Worm (Caenorhabditis elegans): ENCODE measurements around the gene denn-4.

Gene denn-4

DNA sequence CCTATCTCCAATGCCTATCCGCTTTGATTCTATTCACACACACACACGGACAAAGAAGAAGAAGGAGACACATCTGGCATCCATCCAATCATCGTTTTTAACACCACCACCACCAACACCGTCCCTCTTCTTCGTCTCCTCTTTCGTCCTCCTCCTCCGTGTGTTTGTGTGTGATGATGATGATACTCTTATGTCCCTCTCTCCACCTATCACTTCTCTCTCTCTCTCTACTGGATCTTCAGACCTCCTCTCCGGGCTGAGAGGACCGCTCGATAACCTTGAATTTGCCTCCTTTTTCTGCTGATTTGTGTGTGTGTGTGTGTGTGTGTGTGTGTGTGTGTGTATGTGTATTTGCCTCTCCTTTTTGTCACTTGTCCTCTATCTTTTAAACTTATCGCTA lies 22.8 kb upstream of the denn-4 start (continued):
- TF ChIP-seq ztf-11 (tag; optimal IDR thresholded peaks at IDR 0.05) (no peak), unc-98 (GFP tag; IDR thresholded peaks at IDR 0.05) (no peak), F16B12.6 (tag; optimal IDR thresholded peaks at IDR 0.05) (no peak), blmp-1 (tag; optimal IDR thresholded peaks at IDR 0.05) (peak; percentile 1), nhr-76 (tag; optimal IDR thresholded peaks at IDR 0.05) (no peak), ceh-63 (GFP tag; optimal IDR thresholded peaks at IDR 0.05) (no peak), ama-1 (optimal IDR thresholded peaks at IDR 0.05) (no peak), sox-4 (tag; optimal IDR thresholded peaks at IDR 0.05) (no peak), dpl-1 (GFP tag; optimal IDR thresholded peaks at IDR 0.05) (no peak), nhr-77 (tag; optimal IDR thresholded peaks at IDR 0.05) (no peak), pqm-1 (tag; optimal IDR thresholded peaks at IDR 0.05) (no peak)

DNA sequence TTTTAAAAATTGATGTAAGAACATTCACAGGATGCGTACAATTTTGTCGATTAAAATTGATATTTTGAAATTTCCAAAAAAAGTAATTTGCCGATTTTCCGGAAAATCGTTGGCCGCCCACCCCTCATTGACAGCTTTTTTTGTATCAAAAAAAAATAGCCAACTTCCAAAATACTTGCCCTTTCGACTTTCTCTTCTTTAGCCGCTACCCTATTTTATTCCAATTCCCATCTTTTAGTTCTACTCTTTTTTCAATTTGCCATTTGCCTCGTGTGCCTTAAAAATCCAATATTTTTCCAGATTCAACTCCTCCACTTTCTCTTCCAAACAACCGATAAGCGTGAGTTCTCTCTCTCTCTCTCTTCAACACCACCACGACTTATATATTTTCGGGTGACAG lies 21.8 kb upstream of the denn-4 start, which contains the start of gene egl-18:
TSS of gene egl-18 (plus strand) at position 301 of the 400 bp plus-strand sequence.
- TF ChIP-seq fkh-10 (GFP tag; optimal IDR thresholded peaks at IDR 0.05): no peak
- TF ChIP-seq unc-62 (GFP tag; optimal IDR thresholded peaks at IDR 0.05): no peak
- TF ChIP-seq ceh-8 (GFP tag; optimal IDR thresholded peaks at IDR 0.05): no peak
- no peak for TF ChIP-seq aha-1 (tag; optimal IDR thresholded peaks at IDR 0.05)
- no peak for TF ChIP-seq unc-30 (tag; optimal IDR thresholded peaks at IDR 0.05)
- no peak for TF ChIP-seq ceh-63 (GFP tag; optimal IDR thresholded peaks at IDR 0.05)
- no peak for TF ChIP-seq lin-13 (GFP tag; optimal IDR thresholded peaks at IDR 0.05)
- no peak for TF ChIP-seq elt-3 (tag; optimal IDR thresholded peaks at IDR 0.05)

DNA sequence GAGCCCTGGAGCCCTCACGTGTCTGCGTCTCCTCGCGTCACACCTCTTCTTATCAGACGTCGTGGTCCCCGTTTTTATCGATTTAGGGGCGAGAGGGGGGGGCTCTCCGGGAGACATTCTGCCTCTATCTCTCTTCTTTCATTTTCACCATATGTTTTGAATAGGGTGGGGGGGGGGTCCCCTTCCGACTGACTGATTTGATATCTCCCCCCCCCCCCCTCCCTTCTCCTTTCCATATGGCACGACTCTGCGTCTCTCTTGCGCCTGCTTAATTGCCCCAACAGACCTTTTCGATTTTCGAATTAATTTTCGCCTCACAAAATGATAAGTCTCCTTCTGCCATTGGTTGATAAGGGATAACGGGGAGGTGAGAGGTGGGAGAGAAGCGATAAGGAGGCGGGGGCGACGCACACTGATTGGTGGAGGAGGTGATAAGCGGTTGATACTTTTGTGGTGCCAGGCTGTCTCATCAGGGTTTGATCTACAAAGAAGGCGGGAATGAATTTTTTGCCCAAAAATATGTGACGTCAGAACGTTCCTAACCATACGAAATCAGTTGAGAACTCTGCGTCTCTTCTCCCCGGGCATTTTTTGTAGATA lies 19.6 kb upstream of the denn-4 start:
- TF ChIP-seq fkh-4 (tag; optimal IDR thresholded peaks at IDR 0.05; ENCODE audit: borderline replicate concordance): peak; percentile 79
- no peak for TF ChIP-seq unc-86 (tag; optimal IDR thresholded peaks at IDR 0.05)
- no peak for TF ChIP-seq snpc-4 (tag; optimal IDR thresholded peaks at IDR 0.05)
- no peak for TF ChIP-seq efl-1 (optimal IDR thresholded peaks at IDR 0.05)
- peak in 1 of 2 experiments; percentile 90 for TF ChIP-seq efl-1 (GFP tag; optimal IDR thresholded peaks at IDR 0.05 in 1 of 2)
- TF ChIP-seq nhr-12 (tag; optimal IDR thresholded peaks at IDR 0.05): no peak
- TF ChIP-seq rnt-1 (tag; optimal IDR thresholded peaks at IDR 0.05): peak; percentile 25
- TF ChIP-seq tbx-2 (tag; optimal IDR thresholded peaks at IDR 0.05): no peak
- peak; percentile 38 for TF ChIP-seq lin-14 (GFP tag; optimal IDR thresholded peaks at IDR 0.05)
- no peak for TF ChIP-seq nhr-11 (tag; optimal IDR thresholded peaks at IDR 0.05)
- TF ChIP-seq elt-2 (tag; optimal IDR thresholded peaks at IDR 0.05): peak; percentile 8
- no peak for TF ChIP-seq nhr-90 (tag; optimal IDR thresholded peaks at IDR 0.05; ENCODE audit: poor library complexity)
- no peak for TF ChIP-seq nhr-20 (tag; optimal IDR thresholded peaks at IDR 0.05)
- TF ChIP-seq dsc-1 (tag; optimal IDR thresholded peaks at IDR 0.05): peak; percentile 71
- TF ChIP-seq nhr-85 (tag): peak; percentile 43
- peak in 1 of 2 experiments; percentile 25 for TF ChIP-seq lin-35 (GFP tag; optimal IDR thresholded peaks at IDR 0.05)
- peak in 1 of 6 experiments; percentile 48 for TF ChIP-seq elt-3 (tag; optimal IDR thresholded peaks at IDR 0.05)
- TF ChIP-seq lsy-2 (tag; optimal IDR thresholded peaks at IDR 0.05): peak; percentile 57 to 73

DNA sequence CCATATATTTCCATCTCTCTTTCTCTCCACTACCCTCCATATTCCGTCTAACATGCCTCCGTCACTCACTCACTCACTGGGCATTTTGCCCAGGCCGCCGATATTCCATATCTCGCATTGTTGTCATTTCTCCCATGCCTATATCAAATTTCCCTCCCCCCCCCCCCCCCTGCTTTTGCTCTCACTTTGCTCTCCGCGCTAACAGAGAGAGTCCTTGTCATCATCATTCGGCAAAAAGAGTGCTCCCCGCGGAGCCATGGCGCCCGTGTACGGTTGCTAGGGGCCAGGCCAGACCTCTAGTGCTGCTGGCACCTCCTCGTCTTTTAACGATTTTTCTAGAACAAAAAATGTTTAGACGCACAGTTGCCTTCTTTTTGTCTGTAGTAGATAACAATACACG lies 18.6 kb upstream of the denn-4 start:
- TF ChIP-seq alr-1 (tag; optimal IDR thresholded peaks at IDR 0.05; ENCODE audit: borderline replicate concordance) (no peak), lin-14 (GFP tag; optimal IDR thresholded peaks at IDR 0.05) (peak; percentile 6)

DNA sequence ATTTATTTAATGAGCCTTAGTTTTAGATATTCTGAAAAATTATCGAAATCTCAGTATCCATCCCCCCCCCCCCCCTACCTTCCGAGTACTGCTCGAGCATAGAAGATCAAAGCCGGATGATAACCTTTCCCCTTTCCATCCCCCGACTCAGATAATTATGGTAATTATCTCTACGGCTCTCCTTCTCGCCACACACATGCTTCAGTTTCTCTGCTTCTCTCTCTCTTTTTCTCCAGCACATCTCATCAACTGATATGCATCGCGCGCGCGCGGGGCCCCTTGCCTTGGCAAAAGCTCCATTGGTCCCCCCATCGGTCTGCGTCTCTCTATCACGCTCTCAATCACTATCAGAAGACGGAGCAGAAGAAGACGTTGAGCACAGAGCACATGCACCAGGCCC lies 17.1 kb upstream of the denn-4 start:
- TF ChIP-seq nhr-20 (tag; optimal IDR thresholded peaks at IDR 0.05) (no peak), lin-14 (GFP tag; optimal IDR thresholded peaks at IDR 0.05) (peak; percentile 58), dpl-1 (GFP tag; optimal IDR thresholded peaks at IDR 0.05) (no peak), ces-1 (GFP tag; optimal IDR thresholded peaks at IDR 0.05) (no peak), nhr-71 (tag; optimal IDR thresholded peaks at IDR 0.05) (peak; percentile 4), pqm-1 (tag; optimal IDR thresholded peaks at IDR 0.05) (no peak), fkh-8 (tag; optimal IDR thresholded peaks at IDR 0.05) (no peak), nhr-237 (tag; optimal IDR thresholded peaks at IDR 0.05) (no peak), nhr-11 (tag; optimal IDR thresholded peaks at IDR 0.05) (no peak), elt-2 (tag; optimal IDR thresholded peaks at IDR 0.05) (no peak)

Data from whole organism, L1 larva.